Fruit fly (Drosophila melanogaster) whole organism, embryonic: ENCODE data around the gene Srp9.

Experiments used
- Aef1 ChIP-seq: fragments of 200-800 bp; sonication (Bioruptor generic); IDR thresholded peaks from 3 replicates; pipeline ENCODE4 v1.3.6; 2022; ENCODE audit warnings: missing biosample characterization, missing genetic modification characterization
- CG12236 ChIP-seq: fragments of 200-800 bp; sonication (Bioruptor generic); optimal IDR thresholded peaks from 2 replicates; lab custom pipeline; 2016; ENCODE audit warnings: missing biosample characterization, missing genetic modification characterization
- CG12391 ChIP-seq: fragments of 200-800 bp; sonication (Bioruptor generic); optimal IDR thresholded peaks from 3 replicates; lab custom pipeline; 2018; ENCODE audit warnings: missing biosample characterization, mild to moderate bottlenecking, missing genetic modification characterization, moderate library complexity
- CG15269 ChIP-seq: fragments of 200-800 bp; sonication (Bioruptor generic); optimal IDR thresholded peaks from 2 replicates; lab custom pipeline; 2018; ENCODE audit warnings: missing biosample characterization, mild to moderate bottlenecking, missing genetic modification characterization, moderate library complexity
- CG15479 ChIP-seq: fragments of 200-800 bp; sonication (Bioruptor generic); optimal IDR thresholded peaks from 3 replicates; lab custom pipeline; 2019; ENCODE audit warnings: missing biosample characterization, mild to moderate bottlenecking, missing genetic modification characterization, moderate library complexity
- CG15601 ChIP-seq: fragments of 200-800 bp; sonication (Bioruptor generic); optimal IDR thresholded peaks from 3 replicates; lab custom pipeline; 2019; ENCODE audit warnings: missing biosample characterization, mild to moderate bottlenecking, missing genetic modification characterization, moderate library complexity
- CG18011 ChIP-seq: fragments of 200-800 bp; sonication (Bioruptor generic); optimal IDR thresholded peaks from 2 replicates; lab custom pipeline; 2017; ENCODE audit warnings: missing biosample characterization, missing genetic modification characterization, mild to moderate bottlenecking, moderate library complexity, missing genotype
- CG2712 ChIP-seq: fragments of 200-800 bp; optimal IDR thresholded peaks from 3 replicates; lab custom pipeline; 2019; ENCODE audit warnings: missing biosample characterization, mild to moderate bottlenecking, missing genetic modification characterization, moderate library complexity
- CG31388 ChIP-seq: fragments of 200-800 bp; sonication (Bioruptor generic); optimal IDR thresholded peaks from 2 replicates; lab custom pipeline; 2016; ENCODE audit warnings: missing biosample characterization, missing genetic modification characterization
- CG33213 ChIP-seq: fragments of 200-800 bp; sonication (Bioruptor generic); optimal IDR thresholded peaks from 3 replicates; lab custom pipeline; 2016; ENCODE audit warnings: missing biosample characterization, missing genetic modification characterization
- CG42726 ChIP-seq: fragments of 200-800 bp; sonication (Bioruptor generic); IDR thresholded peaks from 2 replicates; pipeline ENCODE4 v1.3.6; 2022; ENCODE audit warnings: missing biosample characterization, missing genetic modification characterization; ENCODE audit not compliant: partially characterized antibody
- CG4424 ChIP-seq: fragments of 200-800 bp; sonication (Bioruptor generic); optimal IDR thresholded peaks from 3 replicates; lab custom pipeline; 2016; ENCODE audit warnings: missing biosample characterization, missing genetic modification characterization
- CG4820 ChIP-seq: fragments of 200-800 bp; sonication (Bioruptor generic); optimal IDR thresholded peaks from 3 replicates; lab custom pipeline; 2016; ENCODE audit warnings: missing biosample characterization, missing genetic modification characterization
- CG4854 ChIP-seq: fragments of 200-800 bp; sonication (Bioruptor generic); optimal IDR thresholded peaks from 2 replicates; lab custom pipeline; 2016; ENCODE audit warnings: missing biosample characterization, missing genetic modification characterization, inconsistent platforms
- CG6272 ChIP-seq: fragments of 200-800 bp; sonication (Bioruptor generic); IDR thresholded peaks from 2 replicates; pipeline ENCODE4 v1.3.6; 2022; ENCODE audit warnings: missing biosample characterization, missing genetic modification characterization
- CG7357 ChIP-seq: fragments of 200-800 bp; sonication (Bioruptor generic); IDR thresholded peaks from 3 replicates; pipeline ENCODE4 v1.3.6; 2022; ENCODE audit warnings: missing biosample characterization, missing genetic modification characterization
- CG7745 ChIP-seq: fragments of 200-800 bp; sonication (Bioruptor generic); optimal IDR thresholded peaks from 2 replicates; lab custom pipeline; 2018; ENCODE audit warnings: missing biosample characterization, mild to moderate bottlenecking, missing genetic modification characterization, moderate library complexity
- CG8388 ChIP-seq: fragments of 200-800 bp; sonication (Bioruptor generic); optimal IDR thresholded peaks from 2 replicates; lab custom pipeline; 2019; ENCODE audit warnings: missing biosample characterization, mild to moderate bottlenecking, missing genetic modification characterization, moderate library complexity
- CG8944 ChIP-seq: fragments of 200-800 bp; sonication (Bioruptor generic); optimal IDR thresholded peaks from 3 replicates; lab custom pipeline; 2016; ENCODE audit warnings: missing biosample characterization, missing genetic modification characterization
- D ChIP-seq, 2 experiments: fragments of 200-800 bp in 1 of 2; fragments of >200 bp in 1 of 2; sonication (Bioruptor generic) in 1 of 2; optimal IDR thresholded peaks; 2 replicates in 1 of 2; 3 replicates in 1 of 2; lab custom pipeline; 2017; ENCODE audit warnings: mild to moderate bottlenecking in 1 of 2, missing biosample characterization in 1 of 2, missing genetic modification characterization in 1 of 2, missing genetic modification reagents in 1 of 2
- D19A ChIP-seq: fragments of 200-800 bp; optimal IDR thresholded peaks from 3 replicates; lab custom pipeline; 2019; ENCODE audit warnings: missing biosample characterization, mild to moderate bottlenecking, missing genetic modification characterization, moderate library complexity
- Deaf1 ChIP-seq: fragments of 200-800 bp; optimal IDR thresholded peaks from 3 replicates; lab custom pipeline; 2019; ENCODE audit warnings: missing biosample characterization, mild to moderate bottlenecking, missing genetic modification characterization, moderate library complexity
- Dip2 ChIP-seq: fragments of 200-800 bp; sonication (Bioruptor generic); IDR thresholded peaks from 2 replicates; pipeline ENCODE4 v1.3.6; 2022; ENCODE audit warnings: missing biosample characterization, missing genetic modification characterization
- Drgx ChIP-seq: fragments of 200-800 bp; sonication (Bioruptor generic); IDR thresholded peaks from 2 replicates; pipeline ENCODE4 v1.3.6; 2022; ENCODE audit warnings: missing biosample characterization, missing genetic modification characterization
- Fer1 ChIP-seq: fragments of 200-800 bp; sonication (Bioruptor generic); optimal IDR thresholded peaks from 2 replicates; lab custom pipeline; 2017; ENCODE audit warnings: missing biosample characterization, mild to moderate bottlenecking, missing genetic modification characterization
- H2.0 ChIP-seq: fragments of 200-800 bp; sonication (Bioruptor generic); IDR thresholded peaks from 2 replicates; pipeline ENCODE4 v1.3.6; 2022; ENCODE audit warnings: missing biosample characterization, missing genetic modification characterization
- Med ChIP-seq: fragments of 200-800 bp; sonication (Bioruptor generic); peaks from one replicate; lab custom pipeline; 2016; ENCODE audit warnings: missing biosample characterization, missing genetic modification characterization, mild to moderate bottlenecking, inconsistent platforms, moderate library complexity
- Optix ChIP-seq: fragments of 200-800 bp; sonication (Bioruptor generic); IDR thresholded peaks from 3 replicates; pipeline ENCODE4 v1.3.6; 2022; ENCODE audit warnings: missing biosample characterization, missing genetic modification characterization
- Sry-δ ChIP-seq: fragments of 200-800 bp; sonication (Bioruptor generic); optimal IDR thresholded peaks from 2 replicates; lab custom pipeline; 2016; ENCODE audit warnings: missing biosample characterization, missing genetic modification characterization
- Xrp1 ChIP-seq: fragments of 200-800 bp; sonication (Bioruptor generic); IDR thresholded peaks from 2 replicates; pipeline ENCODE4 v1.3.6; 2022; ENCODE audit warnings: missing biosample characterization, missing genetic modification characterization
- ac ChIP-seq: fragments of 200-800 bp; sonication (Bioruptor generic); optimal IDR thresholded peaks from 3 replicates; lab custom pipeline; 2017; ENCODE audit warnings: missing biosample characterization, mild to moderate bottlenecking, missing genetic modification characterization
- ase ChIP-seq: fragments of 200-800 bp; sonication (Bioruptor generic); IDR thresholded peaks from 3 replicates; pipeline ENCODE4 v1.3.6; 2022; ENCODE audit warnings: missing biosample characterization, missing genetic modification characterization
- bab2 ChIP-seq: fragments of 200-800 bp; sonication (Bioruptor generic); optimal IDR thresholded peaks from 2 replicates; lab custom pipeline; 2016; ENCODE audit warnings: missing biosample characterization, missing genetic modification characterization
- cg ChIP-seq: fragments of 200-800 bp; sonication (Bioruptor generic); optimal IDR thresholded peaks from 3 replicates; lab custom pipeline; 2019; ENCODE audit warnings: missing biosample characterization, mild to moderate bottlenecking, missing genetic modification characterization, moderate library complexity
- chinmo ChIP-seq: fragments of 200-800 bp; sonication (Bioruptor generic); IDR thresholded peaks from 4 replicates; pipeline ENCODE4 v1.3.6; 2022; ENCODE audit warnings: missing biosample characterization, missing genetic modification characterization; ENCODE audit not compliant: partially characterized antibody
- da ChIP-seq: fragments of 200-800 bp; sonication (Bioruptor generic); optimal IDR thresholded peaks from 2 replicates; lab custom pipeline; 2016; ENCODE audit warnings: missing biosample characterization, missing genetic modification characterization
- disco-r ChIP-seq: fragments of 200-800 bp; sonication (Bioruptor generic); optimal IDR thresholded peaks from 2 replicates; lab custom pipeline; 2016; ENCODE audit warnings: missing biosample characterization, missing genetic modification characterization
- gsb-n ChIP-seq: fragments of 200-800 bp; sonication (Bioruptor generic); optimal IDR thresholded peaks from 3 replicates; lab custom pipeline; 2018; ENCODE audit warnings: missing biosample characterization, mild to moderate bottlenecking, missing genetic modification characterization
- gt ChIP-seq: fragments of 200-800 bp; sonication (Bioruptor generic); IDR thresholded peaks from 2 replicates; pipeline ENCODE4 v1.3.6; 2022; ENCODE audit warnings: missing biosample characterization, missing genetic modification characterization
- hbn ChIP-seq: fragments of 200-800 bp; sonication (Bioruptor generic); IDR thresholded peaks from 2 replicates; pipeline ENCODE4 v1.3.6; 2022; ENCODE audit warnings: missing biosample characterization, missing genetic modification characterization; ENCODE audit not compliant: partially characterized antibody
- kah ChIP-seq: fragments of 200-800 bp; sonication (Bioruptor generic); optimal IDR thresholded peaks from 2 replicates; lab custom pipeline; 2018; ENCODE audit warnings: missing biosample characterization, mild to moderate bottlenecking, missing genetic modification characterization
- kni ChIP-seq: fragments of 200-800 bp; sonication (Bioruptor generic); optimal IDR thresholded peaks from 3 replicates; lab custom pipeline; 2017; ENCODE audit warnings: mild to moderate bottlenecking, missing biosample characterization, missing genetic modification reagents, missing genetic modification characterization
- lov ChIP-seq, 2 experiments: fragments of 200-800 bp in 1 of 2; fragments of >200 bp in 1 of 2; sonication (Bioruptor generic) in 1 of 2; IDR thresholded peaks in 1 of 2; optimal IDR thresholded peaks in 1 of 2; 2 replicates in 1 of 2; 3 replicates in 1 of 2; pipeline versions ENCODE4 v1.3.6 to Lab custom; 2017 to 2022; ENCODE audit warnings: missing biosample characterization in 1 of 2, missing genetic modification characterization in 1 of 2
- oc ChIP-seq: fragments of 200-800 bp; sonication (Bioruptor generic); optimal IDR thresholded peaks from 2 replicates; lab custom pipeline; 2018; ENCODE audit warnings: missing biosample characterization, mild to moderate bottlenecking, missing genetic modification characterization, moderate library complexity
- pita ChIP-seq: fragments of 200-800 bp; sonication (Bioruptor generic); optimal IDR thresholded peaks from 2 replicates; lab custom pipeline; 2017; ENCODE audit warnings: missing biosample characterization, mild to moderate bottlenecking, missing genetic modification characterization
- pros ChIP-seq: fragments of 200-800 bp; sonication (Bioruptor generic); optimal IDR thresholded peaks from 3 replicates; lab custom pipeline; 2019; ENCODE audit warnings: missing biosample characterization, mild to moderate bottlenecking, missing genetic modification characterization, moderate library complexity
- sens ChIP-seq: fragments of 200-800 bp; sonication (Bioruptor generic); peaks from one replicate; lab custom pipeline; 2016; ENCODE audit warnings: missing biosample characterization, missing genetic modification characterization
- slp2 ChIP-seq: fragments of 200-800 bp; sonication (Bioruptor generic); optimal IDR thresholded peaks from 2 replicates; lab custom pipeline; 2016; ENCODE audit warnings: missing biosample characterization, missing genetic modification characterization
- sqz ChIP-seq: fragments of 200-800 bp; sonication (Bioruptor generic); optimal IDR thresholded peaks from 3 replicates; lab custom pipeline; 2018; ENCODE audit warnings: missing biosample characterization, mild to moderate bottlenecking, missing genetic modification characterization
- yki ChIP-seq: fragments of >200 bp; optimal IDR thresholded peaks from 3 replicates; lab custom pipeline; 2018

Srp9 gene

dm6 chr3L:7984623-7985237 is 48.6 kb downstream of the Srp9 start (continued):
- TF ChIP-seq yki (lab: Kevin White, UChicago) (no peak), CG15601 (tag; lab: Kevin White, UChicago) (peak; percentile 2), D19A (tag; lab: Kevin White, UChicago) (peak; percentile 12), sens (GFP tag; lab: Kevin White, UChicago) (peak; percentile 72), Xrp1 (GFP tag; lab: Robert Waterston, UW) (no peak), kni (GFP tag; lab: Kevin White, UChicago) (peak; percentile 76), CG15269 (tag; lab: Kevin White, UChicago) (no peak), chinmo (GFP tag; lab: Robert Waterston, UW) (no peak), CG7745 (tag; lab: Kevin White, UChicago) (no peak), gt (GFP tag; lab: Robert Waterston, UW) (no peak), lov (optimal IDR thresholded peaks at IDR 0.05; lab: Kevin White, UChicago) (no peak), lov (GFP tag; IDR thresholded peaks at IDR 0.05; lab: Robert Waterston, UW) (no peak), ase (GFP tag; lab: Robert Waterston, UW) (no peak), CG15479 (peak; percentile 4), Optix (GFP tag; lab: Robert Waterston, UW) (no peak), CG31388 (GFP tag; lab: Kevin White, UChicago) (no peak), pros (peak; percentile 93), CG4424 (no peak), hbn (no peak), slp2 (GFP tag; lab: Kevin White, UChicago) (no peak), cg (GFP tag; lab: Kevin White, UChicago) (peak; percentile 34), CG4820 (GFP tag; lab: Kevin White, UChicago) (no peak), pita (GFP tag; lab: Kevin White, UChicago) (no peak), Sry-δ (no peak), CG7357 (GFP tag; lab: Robert Waterston, UW) (no peak), Aef1 (GFP tag; lab: Robert Waterston, UW) (no peak), Drgx (GFP tag; lab: Robert Waterston, UW) (no peak), CG8388 (GFP tag; lab: Kevin White, UChicago) (no peak), CG6272 (GFP tag; lab: Robert Waterston, UW) (no peak), CG4854 (no peak), Med (GFP tag; lab: Kevin White, UChicago) (peak; percentile 28), da (GFP tag; lab: Kevin White, UChicago) (peak; percentile 21), Dip2 (GFP tag; lab: Robert Waterston, UW) (no peak), CG2712 (peak; percentile 1), CG18011 (GFP tag; lab: Kevin White, UChicago) (no peak), gsb-n (tag; lab: Kevin White, UChicago) (peak; percentile 73), Fer1 (GFP tag; lab: Kevin White, UChicago) (no peak), CG12391 (no peak), kah (GFP tag; lab: Kevin White, UChicago) (peak; percentile 5), Deaf1 (tag; lab: Kevin White, UChicago) (peak; percentile 6), bab2 (GFP tag; lab: Kevin White, UChicago) (no peak), CG12236 (no peak), sqz (peak; percentile 20), oc (peak; percentile 52), H2.0 (no peak), disco-r (GFP tag; lab: Kevin White, UChicago) (no peak), CG42726 (GFP tag; lab: Robert Waterston, UW) (no peak), CG33213 (GFP tag; lab: Kevin White, UChicago) (no peak), ac (GFP tag; lab: Kevin White, UChicago) (peak; percentile 35), D (optimal IDR thresholded peaks at IDR 0.05; lab: Kevin White, UChicago) (peak; percentile 77), D (GFP tag; optimal IDR thresholded peaks at IDR 0.05; lab: Kevin White, UChicago) (no peak), CG8944 (GFP tag; lab: Kevin White, UChicago) (no peak)
